Fruit fly (Drosophila melanogaster): ENCODE results near the gene comm2.
A peak's percentile ranks its signal among the peaks of the same experiment; 100 is the strongest.

comm2 gene

dm6 chr3L:15708579-15708978 is 8.9 kb upstream of the comm2 start (continued):
- TF ChIP-seq dm (GFP tag; optimal IDR thresholded peaks at IDR 0.05) (no peak), HLHmδ (GFP tag; optimal IDR thresholded peaks at IDR 0.05) (no peak), Hand (GFP tag; optimal IDR thresholded peaks at IDR 0.05) (no peak), CG17186 (GFP tag; optimal IDR thresholded peaks at IDR 0.05) (no peak), gem (tag; optimal IDR thresholded peaks at IDR 0.05) (peak; percentile 25), caup (GFP tag; optimal IDR thresholded peaks at IDR 0.05; ENCODE audit: severe bottlenecking) (no peak), mirr (GFP tag; optimal IDR thresholded peaks at IDR 0.05) (no peak), sens (GFP tag) (no peak), CG10267 (tag; optimal IDR thresholded peaks at IDR 0.05) (no peak), CG7372 (GFP tag; IDR thresholded peaks at IDR 0.05) (no peak), CG9215 (GFP tag; IDR thresholded peaks at IDR 0.05) (no peak), CG32767 (GFP tag; IDR thresholded peaks at IDR 0.05) (no peak), CrebB (tag; optimal IDR thresholded peaks at IDR 0.05) (no peak), Xrp1 (GFP tag; IDR thresholded peaks at IDR 0.05) (no peak), ara (GFP tag; IDR thresholded peaks at IDR 0.05) (no peak), CG18011 (GFP tag; optimal IDR thresholded peaks at IDR 0.05) (no peak), phol (tag; optimal IDR thresholded peaks at IDR 0.05) (peak; percentile 14)

- no peak for TF ChIP-seq row (GFP tag; IDR thresholded peaks at IDR 0.05)
- 0 out of 3 replicates have a peak, but pooled peaks have one; percentile 11 for TF ChIP-seq CG11560 (tag; IDR thresholded peaks at IDR 0.05)
- no peak for TF ChIP-seq pan (optimal IDR thresholded peaks at IDR 0.05)
- TF ChIP-seq pan (GFP tag; optimal IDR thresholded peaks at IDR 0.05 in 1 of 2, IDR thresholded peaks at IDR 0.05 in 1 of 2) = no peak
- TF ChIP-seq CG7839 (tag; optimal IDR thresholded peaks at IDR 0.05) = no peak
- TF ChIP-seq Trl (optimal IDR thresholded peaks at IDR 0.05) = no peak
- TF ChIP-seq Trl (GFP tag; optimal IDR thresholded peaks at IDR 0.05) = no peak
- no peak for TF ChIP-seq lov (optimal IDR thresholded peaks at IDR 0.05)
- TF ChIP-seq lov (GFP tag; IDR thresholded peaks at IDR 0.05) = 0 out of 3 replicates have a peak, but pooled peaks have one; percentile 55
- TF ChIP-seq CG2875 (GFP tag; optimal IDR thresholded peaks at IDR 0.05) = no peak
- no peak for TF ChIP-seq stwl (tag; optimal IDR thresholded peaks at IDR 0.05)
- TF ChIP-seq dan (GFP tag; IDR thresholded peaks at IDR 0.05) = no peak
- TF ChIP-seq CG14050 (GFP tag; IDR thresholded peaks at IDR 0.05) = no peak
- TF ChIP-seq CG18476 (GFP tag; optimal IDR thresholded peaks at IDR 0.05) = no peak
- TF ChIP-seq Dad (GFP tag; optimal IDR thresholded peaks at IDR 0.05) = no peak
- TF ChIP-seq ERR (GFP tag; optimal IDR thresholded peaks at IDR 0.05) = no peak
- no peak for TF ChIP-seq vfl (GFP tag; optimal IDR thresholded peaks at IDR 0.05)
- no peak for TF ChIP-seq CG10431 (GFP tag; optimal IDR thresholded peaks at IDR 0.05)
- 0 out of 2 replicates have a peak, but pooled peaks have one; percentile 22 for TF ChIP-seq CG5953 (GFP tag; IDR thresholded peaks at IDR 0.05)
- 0 out of 3 replicates have a peak, but pooled peaks have one; percentile 48 for TF ChIP-seq zfh1 (GFP tag; IDR thresholded peaks at IDR 0.05)
- no peak for TF ChIP-seq Tbp (GFP tag; optimal IDR thresholded peaks at IDR 0.05)
- no peak for TF ChIP-seq CG7271 (tag; optimal IDR thresholded peaks at IDR 0.05)
- no peak for TF ChIP-seq CG3163 (GFP tag; optimal IDR thresholded peaks at IDR 0.05)
- TF ChIP-seq CrebB (tag; optimal IDR thresholded peaks at IDR 0.05) = no peak
- TF ChIP-seq CG8290 (GFP tag; optimal IDR thresholded peaks at IDR 0.05) = no peak
- no peak for TF ChIP-seq CG8290 (tag; optimal IDR thresholded peaks at IDR 0.05)
- no peak for TF ChIP-seq CG30403 (GFP tag; optimal IDR thresholded peaks at IDR 0.05)
- TF ChIP-seq sqz (GFP tag; optimal IDR thresholded peaks at IDR 0.05) = no peak
- no peak for TF ChIP-seq Nf-YA (GFP tag; IDR thresholded peaks at IDR 0.05)
- TF ChIP-seq crc (GFP tag; optimal IDR thresholded peaks at IDR 0.05) = no peak
- no peak for TF ChIP-seq pros (GFP tag; optimal IDR thresholded peaks at IDR 0.05)
- TF ChIP-seq ken (GFP tag; IDR thresholded peaks at IDR 0.05) = no peak
Observed at dm6 chr3L:15708158-15708557, 8.5 kb upstream of the comm2 start.
